Worm (Caenorhabditis elegans): ENCODE measurements around the gene sahd-1.

sahd-1 gene

ce11 chrII:5514846-5515245, at the start of gene sahd-1:
Gene sahd-1 (minus strand): TSS chrII:5514945.
- TF ChIP-seq lin-13 (tag; optimal IDR thresholded peaks at IDR 0.05) (no peak), ces-1 (GFP tag; optimal IDR thresholded peaks at IDR 0.05) (no peak), pha-4 (tag; optimal IDR thresholded peaks at IDR 0.05) (no peak), blmp-1 (tag; optimal IDR thresholded peaks at IDR 0.05) (no peak), ceh-83 (GFP tag; optimal IDR thresholded peaks at IDR 0.05) (no peak), elt-1 (tag; optimal IDR thresholded peaks at IDR 0.05; ENCODE audit: borderline replicate concordance, insufficient read depth) (no peak), elt-3 (tag; optimal IDR thresholded peaks at IDR 0.05) (no peak), ham-2 (GFP tag; optimal IDR thresholded peaks at IDR 0.05) (no peak), cnd-1 (tag; optimal IDR thresholded peaks at IDR 0.05) (no peak), tbx-8 (GFP tag; optimal IDR thresholded peaks at IDR 0.05) (no peak), zip-8 (tag; optimal IDR thresholded peaks at IDR 0.05) (no peak), lsy-2 (tag; optimal IDR thresholded peaks at IDR 0.05) (no peak), nhr-2 (tag; optimal IDR thresholded peaks at IDR 0.05) (no peak), nhr-12 (tag; optimal IDR thresholded peaks at IDR 0.05) (no peak), lin-32 (GFP tag; optimal IDR thresholded peaks at IDR 0.05) (no peak), ceh-39 (tag; optimal IDR thresholded peaks at IDR 0.05) (no peak), unc-62 (GFP tag; optimal IDR thresholded peaks at IDR 0.05) (no peak), sptf-1 (tag; optimal IDR thresholded peaks at IDR 0.05) (no peak), snpc-4 (tag; optimal IDR thresholded peaks at IDR 0.05) (no peak), nhr-76 (tag; optimal IDR thresholded peaks at IDR 0.05) (no peak)

ce11 chrII:5561392-5561791, 46.6 kb upstream of the sahd-1 start, which contains the start of gene C17C3.3:
Gene C17C3.3 (plus strand): TSS chrII:5561737.
- TF ChIP-seq tbx-8 (GFP tag; optimal IDR thresholded peaks at IDR 0.05) (no peak), ceh-39 (tag; optimal IDR thresholded peaks at IDR 0.05) (no peak), mls-2 (tag; optimal IDR thresholded peaks at IDR 0.05) (no peak), ces-1 (GFP tag; optimal IDR thresholded peaks at IDR 0.05) (no peak), cnd-1 (tag; optimal IDR thresholded peaks at IDR 0.05) (no peak), ztf-11 (tag; optimal IDR thresholded peaks at IDR 0.05) (no peak), mep-1 (tag; optimal IDR thresholded peaks at IDR 0.05) (no peak)

- TF ChIP-seq ztf-11 (tag; optimal IDR thresholded peaks at IDR 0.05) (no peak), unc-39 (tag; optimal IDR thresholded peaks at IDR 0.05) (no peak), nhr-76 (tag; optimal IDR thresholded peaks at IDR 0.05) (no peak)
Measured at ce11 chrII:5557134-5557533, 42.4 kb upstream of the sahd-1 start.

ce11 chrII:5556431-5556830, 41.7 kb upstream of the sahd-1 start, which contains the start of gene ins-11:
Gene ins-11 (plus strand): TSS chrII:5556731.
- no peak for TF ChIP-seq nhr-2 (tag; optimal IDR thresholded peaks at IDR 0.05)
- TF ChIP-seq sem-2 (GFP tag; optimal IDR thresholded peaks at IDR 0.05), result no peak
- no peak for TF ChIP-seq blmp-1 (tag; optimal IDR thresholded peaks at IDR 0.05)
- TF ChIP-seq unc-120 (tag; optimal IDR thresholded peaks at IDR 0.05; ENCODE audit: poor library complexity, severe bottlenecking), result no peak
- no peak for TF ChIP-seq zip-8 (tag; optimal IDR thresholded peaks at IDR 0.05)
- no peak for TF ChIP-seq unc-62 (GFP tag; optimal IDR thresholded peaks at IDR 0.05)
- no peak for TF ChIP-seq drap-1 (GFP tag; optimal IDR thresholded peaks at IDR 0.05)
- no peak for TF ChIP-seq flh-1 (GFP tag; optimal IDR thresholded peaks at IDR 0.05)
- no peak for TF ChIP-seq unc-39 (tag; optimal IDR thresholded peaks at IDR 0.05)
- TF ChIP-seq ceh-39 (tag; optimal IDR thresholded peaks at IDR 0.05), result no peak
- no peak for TF ChIP-seq ceh-43 (GFP tag; optimal IDR thresholded peaks at IDR 0.05)
- TF ChIP-seq mls-2 (tag; optimal IDR thresholded peaks at IDR 0.05), result no peak
- no peak for TF ChIP-seq ceh-83 (GFP tag; optimal IDR thresholded peaks at IDR 0.05)
- no peak for TF ChIP-seq elt-1 (tag; optimal IDR thresholded peaks at IDR 0.05; ENCODE audit: borderline replicate concordance, insufficient read depth)
- no peak for TF ChIP-seq sptf-1 (tag; optimal IDR thresholded peaks at IDR 0.05)
- no peak for TF ChIP-seq mep-1 (tag; optimal IDR thresholded peaks at IDR 0.05)
- no peak for TF ChIP-seq nhr-12 (tag; optimal IDR thresholded peaks at IDR 0.05)
- TF ChIP-seq cnd-1 (tag; optimal IDR thresholded peaks at IDR 0.05), result no peak
- TF ChIP-seq tbx-8 (GFP tag; optimal IDR thresholded peaks at IDR 0.05), result no peak

- TF ChIP-seq ceh-43 (GFP tag; optimal IDR thresholded peaks at IDR 0.05) (no peak), unc-39 (tag; optimal IDR thresholded peaks at IDR 0.05) (no peak), drap-1 (GFP tag; optimal IDR thresholded peaks at IDR 0.05) (no peak), mab-5 (tag; optimal IDR thresholded peaks at IDR 0.05) (no peak), nhr-28 (tag; optimal IDR thresholded peaks at IDR 0.05) (no peak), elt-3 (tag; optimal IDR thresholded peaks at IDR 0.05) (no peak), sem-2 (GFP tag; optimal IDR thresholded peaks at IDR 0.05) (no peak), nhr-2 (tag; optimal IDR thresholded peaks at IDR 0.05) (no peak), lin-13 (tag; optimal IDR thresholded peaks at IDR 0.05) (no peak), elt-1 (tag; optimal IDR thresholded peaks at IDR 0.05; ENCODE audit: borderline replicate concordance, insufficient read depth) (no peak), zip-8 (tag; optimal IDR thresholded peaks at IDR 0.05) (no peak), lin-32 (GFP tag; optimal IDR thresholded peaks at IDR 0.05) (no peak), mls-2 (tag; optimal IDR thresholded peaks at IDR 0.05) (no peak), ztf-11 (tag; optimal IDR thresholded peaks at IDR 0.05) (no peak), ham-2 (GFP tag; optimal IDR thresholded peaks at IDR 0.05) (no peak)
Measured at ce11 chrII:5555522-5555921, 40.8 kb upstream of the sahd-1 start.
